Worm (Caenorhabditis elegans) whole organism, L4 larva: Measurements from ENCODE around the gene ephx-1.
A peak's percentile ranks its signal among the peaks of the same experiment; 100 is the strongest.

Experiments used
- F10B5.3 ChIP-seq: sonication (generic microtip); optimal IDR thresholded peaks from 2 replicates; lab custom pipeline; 2016; ENCODE audit warnings: mild to moderate bottlenecking, missing genetic modification characterization, missing compliant biosample characterization
- F26F4.8 ChIP-seq: fragments of 200-800 bp; sonication (Bioruptor generic); conservative IDR thresholded peaks from 2 replicates; pipeline ENCODE4 v1.3.6; 2022; ENCODE audit warnings: missing genetic modification characterization, missing compliant biosample characterization
- F37D6.2 ChIP-seq: sonication (generic microtip); optimal IDR thresholded peaks from 2 replicates; lab custom pipeline; 2016; ENCODE audit warnings: mild to moderate bottlenecking, missing genetic modification characterization, missing compliant biosample characterization
- F44E2.7 ChIP-seq: fragments of 200-800 bp; sonication (Bioruptor generic); IDR thresholded peaks from 2 replicates; pipeline ENCODE4 v2.1.2; 2022; ENCODE audit warnings: missing genetic modification characterization, missing compliant biosample characterization
- Y105C5A.15 ChIP-seq: fragments of 200-800 bp; sonication (Bioruptor generic); IDR thresholded peaks from 2 replicates; pipeline ENCODE4 v1.3.6; 2022; ENCODE audit warnings: missing genetic modification characterization, missing compliant biosample characterization
- Y75B8A.6 ChIP-seq: fragments of 200-800 bp; sonication (Bioruptor generic); IDR thresholded peaks from 2 replicates; pipeline ENCODE4 v1.3.6; 2022; ENCODE audit warnings: missing genetic modification reagents, missing genetic modification characterization, missing compliant biosample characterization
- ceh-32 ChIP-seq: sonication (generic microtip); optimal IDR thresholded peaks from 2 replicates; lab custom pipeline; 2016; ENCODE audit warnings: mild to moderate bottlenecking, missing genetic modification characterization, missing compliant biosample characterization; ENCODE audit not compliant: poor library complexity
- ceh-44 ChIP-seq: fragments of 200-800 bp; sonication (Bioruptor generic); IDR thresholded peaks from 2 replicates; pipeline ENCODE4 v1.3.6; 2022; ENCODE audit warnings: missing genetic modification reagents, missing genetic modification characterization, missing compliant biosample characterization
- ceh-62 ChIP-seq: sonication (generic microtip); optimal IDR thresholded peaks from 2 replicates; lab custom pipeline; 2017; ENCODE audit warnings: missing biosample characterization, missing genetic modification characterization
- ces-1 ChIP-seq: fragments of 150-350 bp; sonication (generic microtip); optimal IDR thresholded peaks from 4 replicates; lab custom pipeline; 2014; ENCODE audit warnings: missing biosample characterization, missing genetic modification reagents, missing genetic modification characterization
- daf-12 ChIP-seq: fragments of 150-350 bp; optimal IDR thresholded peaks from 2 replicates; lab custom pipeline; 2014; ENCODE audit warnings: missing biosample characterization, missing genetic modification reagents, missing genetic modification characterization
- daf-16 ChIP-seq, 3 experiments: sonication (generic microtip); optimal IDR thresholded peaks; 2 replicates each; lab custom pipeline; 2016 to 2017; ENCODE audit warnings: missing genetic modification characterization in 3 of 3, missing genetic modification reagents in 3 of 3, mild to moderate bottlenecking in 2 of 3, missing compliant biosample characterization in 2 of 3, missing biosample characterization in 1 of 3, moderate library complexity in 1 of 3
- dmd-6 ChIP-seq: fragments of 200-800 bp; sonication (Bioruptor generic); IDR thresholded peaks from 2 replicates; pipeline ENCODE4 v1.3.6; 2022; ENCODE audit warnings: missing genetic modification reagents, missing genetic modification characterization, missing compliant biosample characterization
- dmd-9 ChIP-seq: fragments of 200-800 bp; sonication (Bioruptor generic); IDR thresholded peaks from 2 replicates; pipeline ENCODE4 v1.3.6; 2022; ENCODE audit warnings: missing genetic modification reagents, missing genetic modification characterization, missing compliant biosample characterization
- duxl-1 ChIP-seq: sonication (generic microtip); optimal IDR thresholded peaks from 2 replicates; lab custom pipeline; 2016; ENCODE audit warnings: mild to moderate bottlenecking, missing genetic modification characterization, moderate library complexity, missing compliant biosample characterization; ENCODE audit not compliant: poor library complexity
- egl-43 ChIP-seq: fragments of 200-800 bp; sonication (Bioruptor generic); IDR thresholded peaks from 2 replicates; pipeline ENCODE4 v1.3.6; 2022; ENCODE audit warnings: missing genetic modification reagents, missing genetic modification characterization, missing compliant biosample characterization
- fkh-10 ChIP-seq: fragments of 150-350 bp; optimal IDR thresholded peaks from 2 replicates; lab custom pipeline; 2014; ENCODE audit warnings: missing biosample characterization, missing genetic modification reagents, missing genetic modification characterization
- gei-8 ChIP-seq: fragments of 200-800 bp; sonication (Bioruptor generic); optimal IDR thresholded peaks from 2 replicates; lab custom pipeline; 2018; ENCODE audit warnings: mild to moderate bottlenecking, missing genetic modification characterization, missing compliant biosample characterization
- hif-1 ChIP-seq, 2 experiments: sonication (generic microtip); optimal IDR thresholded peaks; 2 replicates each; lab custom pipeline; 2016 to 2017; ENCODE audit warnings: missing compliant biosample characterization in 2 of 2, missing genetic modification characterization in 2 of 2, missing genetic modification reagents in 2 of 2, missing genotype in 2 of 2, mild to moderate bottlenecking in 1 of 2
- hlh-11 ChIP-seq: fragments of 200-800 bp; sonication (Bioruptor generic); optimal IDR thresholded peaks from 2 replicates; lab custom pipeline; 2018; ENCODE audit warnings: mild to moderate bottlenecking, missing genetic modification characterization, missing compliant biosample characterization
- lim-7 ChIP-seq: fragments of 200-800 bp; sonication (Bioruptor generic); IDR thresholded peaks from 2 replicates; pipeline ENCODE4 v1.3.6; 2022; ENCODE audit warnings: missing genetic modification characterization, missing compliant biosample characterization
- lin-1 ChIP-seq: fragments of 200-800 bp; sonication (Bioruptor generic); IDR thresholded peaks from 2 replicates; pipeline ENCODE4 v1.3.6; 2022; ENCODE audit warnings: missing genetic modification reagents, missing genetic modification characterization, missing compliant biosample characterization
- lin-15B ChIP-seq: fragments of 150-350 bp; sonication (generic microtip); optimal IDR thresholded peaks from 3 replicates; lab custom pipeline; 2014; ENCODE audit warnings: missing biosample characterization, missing genetic modification characterization
- lir-3 ChIP-seq: sonication (generic microtip); optimal IDR thresholded peaks from 2 replicates; lab custom pipeline; 2016; ENCODE audit warnings: mild to moderate bottlenecking, missing genetic modification characterization, missing compliant biosample characterization
- lsy-2 ChIP-seq, 2 experiments: fragments of 150-350 bp in 1 of 2; sonication (generic microtip) in 1 of 2; optimal IDR thresholded peaks; 2 replicates each; lab custom pipeline; 2014 to 2017; ENCODE audit warnings: missing biosample characterization in 2 of 2, missing genetic modification characterization in 2 of 2
- mxl-2 ChIP-seq: fragments of 200-800 bp; sonication (Bioruptor generic); conservative IDR thresholded peaks from 2 replicates; pipeline ENCODE4 v1.3.6; 2022; ENCODE audit warnings: missing genetic modification reagents, missing genetic modification characterization, missing compliant biosample characterization
- mxl-3 ChIP-seq: fragments of 200-800 bp; sonication (Bioruptor generic); optimal IDR thresholded peaks from 2 replicates; lab custom pipeline; 2018; ENCODE audit warnings: mild to moderate bottlenecking, missing genetic modification characterization, missing compliant biosample characterization
- nhr-11 ChIP-seq: fragments of 150-350 bp; optimal IDR thresholded peaks from 2 replicates; lab custom pipeline; 2014; ENCODE audit warnings: missing biosample characterization, missing genetic modification characterization
- nhr-28 ChIP-seq: fragments of 150-350 bp; optimal IDR thresholded peaks from 2 replicates; lab custom pipeline; 2014; ENCODE audit warnings: missing biosample characterization, missing genetic modification characterization
- nhr-76 ChIP-seq: fragments of 150-350 bp; optimal IDR thresholded peaks from 2 replicates; lab custom pipeline; 2014; ENCODE audit warnings: missing biosample characterization, missing genetic modification characterization
- pqm-1 ChIP-seq: sonication (generic microtip); optimal IDR thresholded peaks from 2 replicates; lab custom pipeline; 2017; ENCODE audit warnings: missing biosample characterization, missing genetic modification characterization
- sdz-12 ChIP-seq: fragments of 200-800 bp; sonication (Bioruptor generic); optimal IDR thresholded peaks from 2 replicates; lab custom pipeline; 2018; ENCODE audit warnings: mild to moderate bottlenecking, missing genetic modification characterization, missing compliant biosample characterization
- set-16 ChIP-seq: fragments of 200-800 bp; sonication (Bioruptor generic); IDR thresholded peaks from 2 replicates; pipeline ENCODE4 v1.3.6; 2022; ENCODE audit warnings: missing genetic modification reagents, missing genetic modification characterization, missing compliant biosample characterization
- unc-62 ChIP-seq, 3 experiments: fragments of 150-350 bp in 1 of 3; sonication (generic microtip); optimal IDR thresholded peaks in 2 of 3; peaks in 1 of 3; 1 replicate in 1 of 3; 2 replicates in 2 of 3; lab custom pipeline; 2014 to 2017; ENCODE audit warnings: missing biosample characterization in 3 of 3, missing genetic modification characterization in 3 of 3, missing genetic modification reagents in 3 of 3, missing genotype in 1 of 3
- vab-7 ChIP-seq: fragments of 200-800 bp; sonication (Bioruptor generic); IDR thresholded peaks from 2 replicates; pipeline ENCODE4 v1.3.6; 2022; ENCODE audit warnings: missing genetic modification reagents, missing genetic modification characterization, missing compliant biosample characterization
- zag-1 ChIP-seq: fragments of 150-350 bp; optimal IDR thresholded peaks from 2 replicates; lab custom pipeline; 2014; ENCODE audit warnings: missing biosample characterization, missing genetic modification characterization

Gene ephx-1

DNA sequence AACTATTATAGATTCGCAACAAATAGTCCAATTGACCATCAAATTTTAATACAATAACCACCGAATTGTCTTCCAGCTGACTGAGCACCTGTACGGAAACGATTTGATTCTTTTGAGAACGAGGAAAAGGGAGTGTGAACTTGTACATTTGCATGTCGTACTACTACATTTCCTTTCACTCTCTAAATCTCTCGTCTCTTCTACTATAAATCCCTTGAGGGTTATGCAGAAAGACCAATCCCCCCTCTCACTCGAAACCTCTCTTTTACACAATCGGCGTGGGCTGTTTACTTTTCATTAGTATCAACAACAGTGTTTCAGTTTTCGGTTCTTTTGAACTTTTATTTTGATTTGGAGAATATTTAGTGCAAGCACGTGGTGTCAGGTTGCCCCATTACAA lies 2.6 kb upstream of the ephx-1 start:
- TF ChIP-seq dmd-9 (GFP tag; lab: Robert Waterston, UW) = no peak
- no peak for TF ChIP-seq daf-16 (GFP tag; optimal IDR thresholded peaks at IDR 0.05; lab: Kevin White, UChicago)
- TF ChIP-seq daf-16 (tag; optimal IDR thresholded peaks at IDR 0.05; lab: Kevin White, UChicago) = no peak
- peak in 1 of 2 experiments; percentile 46 for TF ChIP-seq unc-62 (GFP tag; optimal IDR thresholded peaks at IDR 0.05 in 1 of 2; lab: Kevin White, UChicago)
- no peak for TF ChIP-seq unc-62 (tag; optimal IDR thresholded peaks at IDR 0.05; lab: Kevin White, UChicago)
- TF ChIP-seq, all 104 proteins: peak for 1

DNA sequence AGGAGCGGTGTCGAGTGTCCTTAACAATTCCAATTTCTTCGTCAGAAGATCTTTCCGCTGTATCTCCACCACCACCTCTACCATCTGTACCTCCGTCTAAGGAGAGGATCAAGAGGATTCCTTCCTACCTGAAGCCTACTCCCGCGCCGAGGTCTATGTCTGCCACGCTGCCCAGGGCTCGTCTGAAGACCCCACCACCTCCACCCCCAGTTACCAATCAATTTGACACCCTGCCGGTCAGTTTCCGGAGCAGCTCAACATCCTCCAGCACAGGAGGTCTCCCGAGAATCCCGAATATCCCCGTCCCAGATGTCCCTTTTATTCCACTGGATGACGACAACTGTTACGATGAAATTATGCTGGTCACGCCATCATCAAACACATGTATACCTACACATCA lies 3.3 kb downstream of the ephx-1 start:
- TF ChIP-seq unc-62 (GFP tag; optimal IDR thresholded peaks at IDR 0.05 in 1 of 2; lab: Kevin White, UChicago) (peak in 1 of 2 experiments; percentile 44), unc-62 (tag; optimal IDR thresholded peaks at IDR 0.05; lab: Kevin White, UChicago) (no peak), daf-12 (tag; lab: Kevin White, UChicago) (no peak), set-16 (GFP tag; lab: Robert Waterston, UW) (peak; percentile 79)

DNA sequence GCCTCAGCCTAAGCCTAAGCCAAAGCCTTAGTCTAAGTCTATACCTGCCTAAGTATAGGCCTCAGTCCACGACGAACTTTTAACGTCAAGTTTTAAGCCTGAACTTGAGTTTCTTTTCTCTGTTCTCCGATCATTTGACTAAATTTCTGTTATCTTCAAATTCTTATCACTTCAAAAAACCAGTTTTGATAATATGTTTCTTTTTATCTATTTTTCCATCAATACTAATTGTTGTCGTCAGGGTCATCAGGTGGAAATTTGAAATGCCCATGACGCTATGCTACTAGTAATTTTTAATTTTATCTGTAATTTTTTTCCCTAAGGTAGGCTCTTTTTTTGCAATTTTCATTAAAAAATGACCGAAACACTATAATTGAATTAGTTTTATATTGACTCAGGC lies 6.8 kb downstream of the ephx-1 start:
- TF ChIP-seq nhr-11 (tag; lab: Kevin White, UChicago) (no peak), fkh-10 (GFP tag; lab: Kevin White, UChicago) (no peak), F10B5.3 (tag; lab: Kevin White, UChicago) (no peak), lsy-2 (tag; optimal IDR thresholded peaks at IDR 0.05; lab: Kevin White, UChicago) (no peak), daf-16 (GFP tag; optimal IDR thresholded peaks at IDR 0.05; lab: Kevin White, UChicago) (no peak), daf-16 (tag; optimal IDR thresholded peaks at IDR 0.05; lab: Kevin White, UChicago) (no peak), pqm-1 (peak; percentile 7), lir-3 (no peak)

DNA sequence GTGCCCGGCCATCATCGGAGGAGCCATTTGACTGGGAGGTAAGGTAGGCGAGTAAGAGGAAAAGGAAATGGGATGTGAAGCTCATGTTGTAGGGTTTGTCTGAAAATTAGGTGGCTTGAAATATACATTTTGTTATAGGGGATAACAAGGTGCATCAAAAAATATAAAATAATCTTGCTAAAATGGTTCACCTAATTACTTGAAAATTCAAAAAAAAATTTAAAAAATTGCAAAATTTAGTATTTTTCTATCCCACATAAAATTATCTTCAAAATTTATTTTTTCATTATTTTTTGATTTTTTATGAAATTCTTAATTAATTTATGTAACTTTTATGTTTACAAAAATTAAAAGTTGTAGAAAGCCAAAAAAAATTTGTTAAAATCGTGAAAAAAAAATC lies 13.9 kb downstream of the ephx-1 start, which contains the start of gene K07D4.6:
K07D4.6 (minus strand) TSS at position 101 of the 400 bp plus-strand sequence.
- no peak for TF ChIP-seq hlh-11 (tag; lab: Kevin White, UChicago)
- TF ChIP-seq ceh-44 = no peak
- TF ChIP-seq mxl-3 (GFP tag; lab: Kevin White, UChicago) = no peak
- no peak for TF ChIP-seq nhr-28 (tag; lab: Kevin White, UChicago)
- TF ChIP-seq sdz-12 (GFP tag; lab: Kevin White, UChicago) = no peak
- TF ChIP-seq lin-1 (GFP tag; lab: Robert Waterston, UW) = no peak
- no peak for TF ChIP-seq nhr-76 (tag; lab: Kevin White, UChicago)
- TF ChIP-seq duxl-1 (tag; lab: Kevin White, UChicago) = no peak
- no peak for TF ChIP-seq Y105C5A.15 (GFP tag; lab: Robert Waterston, UW)
- TF ChIP-seq vab-7 (GFP tag; lab: Robert Waterston, UW) = no peak
- TF ChIP-seq ceh-62 (tag; lab: Kevin White, UChicago) = no peak
- TF ChIP-seq dmd-6 = no peak
- TF ChIP-seq gei-8 (GFP tag; lab: Kevin White, UChicago) = no peak
- no peak for TF ChIP-seq lir-3
- no peak for TF ChIP-seq ces-1
- TF ChIP-seq F26F4.8 (GFP tag; lab: Robert Waterston, UW) = no peak
- TF ChIP-seq unc-62 (GFP tag; optimal IDR thresholded peaks at IDR 0.05 in 1 of 2; lab: Kevin White, UChicago) = no peak
- no peak for TF ChIP-seq unc-62 (tag; optimal IDR thresholded peaks at IDR 0.05; lab: Kevin White, UChicago)
- TF ChIP-seq ceh-32 = no peak
- no peak for TF ChIP-seq F10B5.3 (tag; lab: Kevin White, UChicago)

DNA sequence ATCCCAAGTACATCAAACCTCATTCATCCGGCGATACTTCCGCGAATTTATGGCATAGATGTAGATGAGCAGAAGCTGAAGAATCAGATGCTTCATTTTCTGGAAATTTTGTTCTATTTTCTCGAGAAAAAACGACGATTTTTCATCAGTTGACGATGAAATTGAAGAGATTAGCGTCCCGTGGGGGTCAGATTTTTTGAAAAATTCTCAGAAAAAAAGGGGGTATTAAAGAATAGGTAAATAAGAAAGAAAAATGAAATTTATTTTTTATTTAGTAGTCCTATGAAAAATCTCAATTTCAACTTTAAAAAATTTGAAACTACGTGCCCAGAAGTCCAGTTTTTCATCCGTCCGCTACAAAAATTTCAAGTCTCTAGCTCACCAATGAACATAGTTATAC lies 20.7 kb downstream of the ephx-1 start, which contains the start of gene K07D4.5:
K07D4.5 (minus strand) TSS at position 101 of the 400 bp plus-strand sequence.
- TF ChIP-seq mxl-2 = no peak
- no peak for TF ChIP-seq ces-1
- no peak for TF ChIP-seq egl-43
- TF ChIP-seq Y105C5A.15 (GFP tag; lab: Robert Waterston, UW) = no peak
- TF ChIP-seq F37D6.2 (tag; lab: Kevin White, UChicago) = no peak
- TF ChIP-seq Y75B8A.6 = no peak
- no peak for TF ChIP-seq hif-1 (tag; optimal IDR thresholded peaks at IDR 0.05; lab: Kevin White, UChicago)
- TF ChIP-seq F10B5.3 (tag; lab: Kevin White, UChicago) = no peak
- TF ChIP-seq zag-1 (tag; lab: Kevin White, UChicago) = no peak
- no peak for TF ChIP-seq dmd-6
- TF ChIP-seq F44E2.7 (GFP tag; lab: Robert Waterston, UW) = no peak
- TF ChIP-seq duxl-1 (tag; lab: Kevin White, UChicago) = no peak
- TF ChIP-seq lim-7 = no peak
- TF ChIP-seq lin-15B (tag; lab: Kevin White, UChicago) = no peak
